Worm (Caenorhabditis elegans) whole organism, young adult: ENCODE measurements around the gene C02H6.3.

Source experiments
- aptf-2 ChIP-seq: fragments of 200-800 bp; sonication (Bioruptor generic); conservative IDR thresholded peaks from 2 replicates; pipeline ENCODE4 v1.3.6; 2022; ENCODE audit warnings: missing genetic modification reagents, missing genetic modification characterization, missing compliant biosample characterization
- atf-7 ChIP-seq: sonication (generic microtip); optimal IDR thresholded peaks from 2 replicates; lab custom pipeline; 2017; ENCODE audit warnings: mild to moderate bottlenecking, missing genetic modification characterization, missing compliant biosample characterization
- bed-1 ChIP-seq: fragments of 200-800 bp; sonication (Bioruptor generic); IDR thresholded peaks from 2 replicates; pipeline ENCODE4 v1.3.6; 2022; ENCODE audit warnings: missing genetic modification reagents, missing genetic modification characterization, missing compliant biosample characterization
- dpl-1 ChIP-seq: fragments of 150-350 bp; optimal IDR thresholded peaks from 2 replicates; lab custom pipeline; 2014; ENCODE audit warnings: missing biosample characterization, missing genetic modification reagents, missing genetic modification characterization
- hlh-12 ChIP-seq: sonication (generic microtip); optimal IDR thresholded peaks from 2 replicates; lab custom pipeline; 2016; ENCODE audit warnings: missing genetic modification characterization, missing compliant biosample characterization
- hrde-1 ChIP-seq: sonication (generic microtip); optimal IDR thresholded peaks from 2 replicates; lab custom pipeline; 2016; ENCODE audit warnings: missing genetic modification characterization, mild to moderate bottlenecking, missing compliant biosample characterization, moderate library complexity, missing genotype, missing genetic modification reagents, borderline replicate concordance
- lin-35 ChIP-seq, 3 experiments: fragments of 150-350 bp in 2 of 3; sonication (generic microtip) in 1 of 3; optimal IDR thresholded peaks; 2 replicates each; lab custom pipeline; 2014 to 2018; ENCODE audit warnings: missing biosample characterization in 3 of 3, missing genetic modification characterization in 3 of 3, missing genetic modification reagents in 3 of 3
- madf-3 ChIP-seq: fragments of 200-800 bp; sonication (Bioruptor generic); IDR thresholded peaks from 2 replicates; pipeline ENCODE4 v1.3.6; 2022; ENCODE audit warnings: missing genetic modification reagents, missing genetic modification characterization, missing compliant biosample characterization
- madf-6 ChIP-seq: fragments of 200-800 bp; sonication (Bioruptor generic); IDR thresholded peaks from 2 replicates; pipeline ENCODE4 v1.3.6; 2022; ENCODE audit warnings: missing genetic modification reagents, missing genetic modification characterization, missing compliant biosample characterization
- nfya-1 ChIP-seq: sonication (generic microtip); optimal IDR thresholded peaks from 2 replicates; lab custom pipeline; 2017; ENCODE audit warnings: antibody characterized with exemption, missing compliant biosample characterization, missing genetic modification characterization, borderline replicate concordance; ENCODE audit not compliant: insufficient read depth
- nfya-2 ChIP-seq: fragments of 200-800 bp; sonication (Bioruptor generic); IDR thresholded peaks from 2 replicates; pipeline ENCODE4 v1.3.6; 2022; ENCODE audit warnings: missing genetic modification reagents, missing genetic modification characterization, missing compliant biosample characterization
- nhr-90 ChIP-seq: sonication (generic microtip); optimal IDR thresholded peaks from 2 replicates; lab custom pipeline; 2016; ENCODE audit warnings: missing genotype, mild to moderate bottlenecking, missing genetic modification characterization, missing compliant biosample characterization
- pbrm-1 ChIP-seq: fragments of 200-800 bp; sonication (Bioruptor generic); IDR thresholded peaks from 2 replicates; pipeline ENCODE4 v1.3.6; 2022; ENCODE audit warnings: missing genetic modification reagents, missing genetic modification characterization, missing compliant biosample characterization
- unc-130 ChIP-seq: sonication (generic microtip); optimal IDR thresholded peaks from 2 replicates; lab custom pipeline; 2016; ENCODE audit warnings: missing genetic modification reagents, missing genetic modification characterization, missing compliant biosample characterization

ce11 chrV:7416569-7416968 is 28.9 kb upstream of the C02H6.3 start:
- TF ChIP-seq nhr-90 (tag; lab: Kevin White, UChicago) (no peak), nfya-1 (tag; lab: Kevin White, UChicago) (no peak), aptf-2 (GFP tag; lab: Robert Waterston, UW) (no peak), lin-35 (GFP tag; optimal IDR thresholded peaks at IDR 0.05; lab: Kevin White, UChicago) (no peak), pbrm-1 (GFP tag; lab: Robert Waterston, UW) (no peak), hlh-12 (tag; lab: Kevin White, UChicago) (no peak), atf-7 (tag; lab: Kevin White, UChicago) (no peak), bed-1 (GFP tag; lab: Robert Waterston, UW) (no peak), hrde-1 (no peak), unc-130 (GFP tag; lab: Kevin White, UChicago) (no peak), nfya-2 (GFP tag; lab: Robert Waterston, UW) (no peak), madf-3 (GFP tag; lab: Robert Waterston, UW) (no peak), madf-6 (no peak), dpl-1 (no peak)
